Worm (Caenorhabditis elegans) whole organism, mixed stage, embryonic: Measurements from ENCODE around the gene pqn-18.
A peak's percentile ranks its signal among the peaks of the same experiment; 100 is the strongest.

ENCODE experiments used
- M03D4.4 ChIP-seq: sonication (generic microtip); optimal IDR thresholded peaks from 2 replicates; lab custom pipeline; 2017; ENCODE audit warnings: mild to moderate bottlenecking, missing genetic modification characterization, missing compliant biosample characterization
- blmp-1 ChIP-seq: fragments of 150-350 bp; optimal IDR thresholded peaks from 2 replicates; lab custom pipeline; 2014; ENCODE audit warnings: missing biosample characterization, missing genetic modification characterization
- ceh-39 ChIP-seq: fragments of 150-350 bp; optimal IDR thresholded peaks from 2 replicates; lab custom pipeline; 2014; ENCODE audit warnings: missing biosample characterization, missing genetic modification characterization
- ceh-83 ChIP-seq: fragments of 200-800 bp; sonication (Bioruptor generic); optimal IDR thresholded peaks from 2 replicates; lab custom pipeline; 2018; ENCODE audit warnings: mild to moderate bottlenecking, missing genetic modification characterization, missing compliant biosample characterization
- drap-1 ChIP-seq: fragments of 200-800 bp; sonication (Bioruptor generic); optimal IDR thresholded peaks from 3 replicates; lab custom pipeline; 2018; ENCODE audit warnings: mild to moderate bottlenecking, missing genetic modification characterization, missing compliant biosample characterization
- elt-1 ChIP-seq: sonication (generic microtip); optimal IDR thresholded peaks from 2 replicates; lab custom pipeline; 2017; ENCODE audit warnings: missing genetic modification characterization, mild to moderate bottlenecking, missing compliant biosample characterization, antibody characterized with exemption, moderate library complexity, borderline replicate concordance; ENCODE audit not compliant: insufficient read depth
- elt-3 ChIP-seq: fragments of 150-350 bp; optimal IDR thresholded peaks from 2 replicates; lab custom pipeline; 2014; ENCODE audit warnings: missing biosample characterization, missing genetic modification characterization
- ham-2 ChIP-seq: fragments of 200-800 bp; sonication (Bioruptor generic); optimal IDR thresholded peaks from 2 replicates; lab custom pipeline; 2018; ENCODE audit warnings: mild to moderate bottlenecking, missing genetic modification characterization, missing compliant biosample characterization
- hlh-1 ChIP-seq: fragments of 150-350 bp; optimal IDR thresholded peaks from 2 replicates; lab custom pipeline; 2014; ENCODE audit warnings: missing biosample characterization, missing genetic modification reagents, missing genetic modification characterization
- lin-32 ChIP-seq: fragments of 200-800 bp; sonication (Bioruptor generic); optimal IDR thresholded peaks from 2 replicates; lab custom pipeline; 2018; ENCODE audit warnings: mild to moderate bottlenecking, missing genetic modification characterization, missing compliant biosample characterization
- mab-5 ChIP-seq: fragments of 150-350 bp; optimal IDR thresholded peaks from 2 replicates; lab custom pipeline; 2014; ENCODE audit warnings: missing biosample characterization, missing genetic modification characterization
- nhr-12 ChIP-seq: fragments of 150-350 bp; optimal IDR thresholded peaks from 2 replicates; lab custom pipeline; 2014; ENCODE audit warnings: missing biosample characterization, missing genetic modification characterization
- nhr-237 ChIP-seq: fragments of 150-350 bp; optimal IDR thresholded peaks from 2 replicates; lab custom pipeline; 2014; ENCODE audit warnings: missing biosample characterization, missing genetic modification characterization
- nhr-28 ChIP-seq: fragments of 150-350 bp; optimal IDR thresholded peaks from 2 replicates; lab custom pipeline; 2014; ENCODE audit warnings: missing biosample characterization, missing genetic modification characterization
- nhr-76 ChIP-seq: sonication (generic microtip); optimal IDR thresholded peaks from 2 replicates; lab custom pipeline; 2017; ENCODE audit warnings: missing biosample characterization, missing genetic modification characterization
- sem-2 ChIP-seq: fragments of 200-800 bp; sonication (Bioruptor generic); optimal IDR thresholded peaks from 2 replicates; lab custom pipeline; 2018; ENCODE audit warnings: mild to moderate bottlenecking, missing genetic modification characterization, missing compliant biosample characterization
- snpc-4 ChIP-seq: fragments of 150-350 bp; optimal IDR thresholded peaks from 2 replicates; lab custom pipeline; 2014; ENCODE audit warnings: missing biosample characterization, missing genetic modification characterization
- sptf-1 ChIP-seq: sonication (generic microtip); optimal IDR thresholded peaks from 2 replicates; lab custom pipeline; 2017; ENCODE audit warnings: mild to moderate bottlenecking, missing genetic modification characterization, moderate library complexity, missing compliant biosample characterization
- tbx-8 ChIP-seq: fragments of 200-800 bp; sonication (Bioruptor generic); optimal IDR thresholded peaks from 2 replicates; lab custom pipeline; 2018; ENCODE audit warnings: mild to moderate bottlenecking, missing genetic modification characterization, moderate library complexity, missing compliant biosample characterization
- unc-120 ChIP-seq: sonication (generic microtip); optimal IDR thresholded peaks from 2 replicates; lab custom pipeline; 2017; ENCODE audit warnings: missing genetic modification characterization, missing compliant biosample characterization; ENCODE audit not compliant: poor library complexity, severe bottlenecking
- unc-62 ChIP-seq: fragments of 150-350 bp; optimal IDR thresholded peaks from 2 replicates; lab custom pipeline; 2014; ENCODE audit warnings: missing biosample characterization, missing genetic modification reagents, missing genetic modification characterization
- zip-8 ChIP-seq: fragments of 150-350 bp; optimal IDR thresholded peaks from 2 replicates; lab custom pipeline; 2014; ENCODE audit warnings: missing biosample characterization, missing genetic modification characterization
- ztf-11 ChIP-seq: fragments of 150-350 bp; optimal IDR thresholded peaks from 2 replicates; lab custom pipeline; 2014; ENCODE audit warnings: missing biosample characterization, missing genetic modification characterization

Gene pqn-18

ce11 chrX:12869827-12870394, 37.7 kb upstream of the pqn-18 start:
- TF ChIP-seq hlh-1 (tag; lab: Kevin White, UChicago) (peak; percentile 19), sem-2 (no peak), lin-32 (GFP tag; lab: Kevin White, UChicago) (no peak), drap-1 (no peak), ztf-11 (tag; lab: Kevin White, UChicago) (no peak), nhr-28 (tag; lab: Kevin White, UChicago) (no peak), M03D4.4 (tag; lab: Kevin White, UChicago) (no peak)

ce11 chrX:12872022-12872888, 35.4 kb upstream of the pqn-18 start:
- TF ChIP-seq tbx-8 (GFP tag; lab: Kevin White, UChicago) (no peak), hlh-1 (tag; lab: Kevin White, UChicago) (peak; percentile 52), unc-62 (GFP tag; lab: Kevin White, UChicago) (peak; percentile 37), drap-1 (peak; percentile 13), elt-1 (peak; percentile 46), elt-3 (tag; lab: Kevin White, UChicago) (peak; percentile 76), nhr-28 (tag; lab: Kevin White, UChicago) (no peak), ceh-83 (GFP tag; lab: Kevin White, UChicago) (no peak), ham-2 (GFP tag; lab: Kevin White, UChicago) (peak; percentile 50), sptf-1 (peak; percentile 17)
- TF ChIP-seq, all 35 proteins: peak for 7

- TF ChIP-seq blmp-1 (tag; lab: Kevin White, UChicago) = no peak
- TF ChIP-seq ztf-11 (tag; lab: Kevin White, UChicago) = no peak
- TF ChIP-seq sptf-1 = no peak
- no peak for TF ChIP-seq unc-62 (GFP tag; lab: Kevin White, UChicago)
- TF ChIP-seq nhr-76 (tag; lab: Kevin White, UChicago) = no peak
- no peak for TF ChIP-seq nhr-12 (tag; lab: Kevin White, UChicago)
- TF ChIP-seq nhr-237 (tag; lab: Kevin White, UChicago) = no peak
- no peak for TF ChIP-seq nhr-28 (tag; lab: Kevin White, UChicago)
- no peak for TF ChIP-seq elt-1
- no peak for TF ChIP-seq mab-5 (tag; lab: Kevin White, UChicago)
- no peak for TF ChIP-seq ceh-39
These were observed 33.8 kb upstream of the pqn-18 start for ce11 chrX:12873688-12874364.

- TF ChIP-seq drap-1 (no peak), elt-1 (peak; percentile 65)
- TF ChIP-seq, all 35 proteins: peak for 1
These were observed 32.8 kb upstream of the pqn-18 start for ce11 chrX:12874798-12875342.

ce11 chrX:12875649-12876048, 32.0 kb upstream of the pqn-18 start:
- no peak for TF ChIP-seq zip-8 (tag; lab: Kevin White, UChicago)
- TF ChIP-seq snpc-4 (tag; lab: Kevin White, UChicago) = no peak
- TF ChIP-seq blmp-1 (tag; lab: Kevin White, UChicago) = no peak
- no peak for TF ChIP-seq mab-5 (tag; lab: Kevin White, UChicago)
- no peak for TF ChIP-seq unc-120 (tag; lab: Kevin White, UChicago)

- TF ChIP-seq nhr-76 (tag; lab: Kevin White, UChicago) = no peak
- TF ChIP-seq sptf-1 = peak; percentile 52
- TF ChIP-seq ham-2 (GFP tag; lab: Kevin White, UChicago) = peak; percentile 2
- peak; percentile 43 for TF ChIP-seq unc-120 (tag; lab: Kevin White, UChicago)
These were observed 30.7 kb upstream of the pqn-18 start, which contains the start of gene bcat-1 for ce11 chrX:12876795-12877530. bcat-1 (plus strand) TSS chrX:12877480.
